Worm (Caenorhabditis elegans): Measurements from ENCODE around the gene col-72.

DNA sequence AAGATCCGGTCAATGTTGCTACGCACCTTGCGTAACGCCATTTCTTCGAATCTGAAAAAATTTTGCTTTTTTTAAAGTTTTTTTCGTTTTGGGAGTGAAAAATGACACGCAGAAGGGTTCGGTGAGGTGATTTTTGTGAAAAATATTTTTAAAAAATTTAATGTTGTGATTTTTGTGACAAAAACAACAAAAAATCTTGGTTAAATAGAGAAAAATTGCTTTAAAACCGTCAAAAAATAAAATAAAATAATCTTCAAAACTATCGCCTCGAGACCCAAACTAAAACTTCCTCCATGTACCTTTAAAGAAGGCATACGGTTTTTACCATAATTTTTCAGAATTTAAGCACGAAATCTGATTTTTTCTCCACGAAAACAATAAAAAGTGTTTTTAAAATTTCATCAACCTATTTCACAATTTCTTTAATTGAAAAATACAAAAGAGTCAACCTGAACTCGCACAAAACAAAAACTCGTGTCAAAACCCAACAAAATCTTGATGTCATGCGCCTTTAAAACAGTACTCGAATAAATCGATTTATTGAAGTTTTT is 22.5 kb upstream of the col-72 start, which contains the start of gene apd-3:
- no peak for TF ChIP-seq ama-1 (optimal IDR thresholded peaks at IDR 0.05)
- TF ChIP-seq nhr-12 (tag; optimal IDR thresholded peaks at IDR 0.05) = no peak
- no peak for TF ChIP-seq R02D3.7 (tag; optimal IDR thresholded peaks at IDR 0.05)
- TF ChIP-seq nfya-1 (tag; optimal IDR thresholded peaks at IDR 0.05; ENCODE audit: insufficient read depth) = no peak

All from whole organism, L3 larva.